Worm (Caenorhabditis elegans) whole organism, early embryonic: ENCODE data around the gene F20D6.10.

Experiments
- B0310.2 ChIP-seq: sonication (generic microtip); optimal IDR thresholded peaks from 2 replicates; lab custom pipeline; 2016; ENCODE audit warnings: mild to moderate bottlenecking, missing genetic modification characterization, missing compliant biosample characterization
- F13C5.2 ChIP-seq: sonication (generic microtip); optimal IDR thresholded peaks from 2 replicates; lab custom pipeline; 2017; ENCODE audit warnings: mild to moderate bottlenecking, missing genetic modification characterization, inconsistent platforms, missing compliant biosample characterization
- aly-1 ChIP-seq: sonication (generic microtip); optimal IDR thresholded peaks from 2 replicates; lab custom pipeline; 2016; ENCODE audit warnings: missing genetic modification characterization, missing compliant biosample characterization
- ama-1 ChIP-seq: fragments of 150-350 bp; optimal IDR thresholded peaks from 2 replicates; lab custom pipeline; 2014
- ceh-13 ChIP-seq: fragments of 200-800 bp; sonication (Bioruptor generic); optimal IDR thresholded peaks from 2 replicates; lab custom pipeline; 2018; ENCODE audit warnings: mild to moderate bottlenecking, missing genetic modification characterization, missing compliant biosample characterization
- ceh-36 ChIP-seq: sonication (generic microtip); optimal IDR thresholded peaks from 2 replicates; lab custom pipeline; 2016; ENCODE audit warnings: missing genetic modification characterization, inconsistent platforms, missing compliant biosample characterization
- ets-7 ChIP-seq: sonication (generic microtip); optimal IDR thresholded peaks from 2 replicates; lab custom pipeline; 2016; ENCODE audit warnings: missing genotype, missing genetic modification characterization, missing compliant biosample characterization
- flt-1 ChIP-seq: fragments of 200-800 bp; sonication (Bioruptor generic); IDR thresholded peaks from 2 replicates; pipeline ENCODE4 v1.3.6; 2022; ENCODE audit warnings: missing genetic modification characterization, missing compliant biosample characterization
- hmbx-1 ChIP-seq: sonication (generic microtip); optimal IDR thresholded peaks from 2 replicates; lab custom pipeline; 2016; ENCODE audit warnings: mild to moderate bottlenecking, missing genetic modification characterization, missing compliant biosample characterization
- hmg-4 ChIP-seq: fragments of 200-800 bp; sonication (Bioruptor generic); optimal IDR thresholded peaks from 2 replicates; lab custom pipeline; 2018; ENCODE audit warnings: mild to moderate bottlenecking, missing genetic modification characterization, missing compliant biosample characterization
- hnd-1 ChIP-seq: sonication (generic microtip); optimal IDR thresholded peaks from 2 replicates; lab custom pipeline; 2016; ENCODE audit warnings: missing genetic modification characterization, missing compliant biosample characterization
- pes-1 ChIP-seq: fragments of 200-800 bp; sonication (Bioruptor generic); IDR thresholded peaks from 2 replicates; pipeline ENCODE4 v1.3.6; 2022; ENCODE audit warnings: missing genetic modification reagents, missing genetic modification characterization, missing compliant biosample characterization
- scrt-1 ChIP-seq: fragments of 200-800 bp; sonication (Bioruptor generic); IDR thresholded peaks from 2 replicates; pipeline ENCODE4 v1.3.6; 2022; ENCODE audit warnings: missing genetic modification characterization, missing compliant biosample characterization
- sea-1 ChIP-seq: fragments of 200-800 bp; sonication (Bioruptor generic); conservative IDR thresholded peaks from 2 replicates; pipeline ENCODE4 v1.3.6; 2022; ENCODE audit warnings: missing genetic modification characterization, missing compliant biosample characterization
- tbx-11 ChIP-seq: fragments of 200-800 bp; sonication (Bioruptor generic); IDR thresholded peaks from 2 replicates; pipeline ENCODE4 v1.3.6; 2022; ENCODE audit warnings: missing genetic modification characterization, missing compliant biosample characterization
- tbx-37 ChIP-seq: fragments of 200-800 bp; sonication (Bioruptor generic); conservative IDR thresholded peaks from 2 replicates; pipeline ENCODE4 v1.3.6; 2022; ENCODE audit warnings: missing genetic modification reagents, missing genetic modification characterization, missing compliant biosample characterization
- tra-4 ChIP-seq: sonication (generic microtip); optimal IDR thresholded peaks from 2 replicates; lab custom pipeline; 2017; ENCODE audit warnings: missing genetic modification characterization, missing compliant biosample characterization

The F20D6.10 gene

DNA sequence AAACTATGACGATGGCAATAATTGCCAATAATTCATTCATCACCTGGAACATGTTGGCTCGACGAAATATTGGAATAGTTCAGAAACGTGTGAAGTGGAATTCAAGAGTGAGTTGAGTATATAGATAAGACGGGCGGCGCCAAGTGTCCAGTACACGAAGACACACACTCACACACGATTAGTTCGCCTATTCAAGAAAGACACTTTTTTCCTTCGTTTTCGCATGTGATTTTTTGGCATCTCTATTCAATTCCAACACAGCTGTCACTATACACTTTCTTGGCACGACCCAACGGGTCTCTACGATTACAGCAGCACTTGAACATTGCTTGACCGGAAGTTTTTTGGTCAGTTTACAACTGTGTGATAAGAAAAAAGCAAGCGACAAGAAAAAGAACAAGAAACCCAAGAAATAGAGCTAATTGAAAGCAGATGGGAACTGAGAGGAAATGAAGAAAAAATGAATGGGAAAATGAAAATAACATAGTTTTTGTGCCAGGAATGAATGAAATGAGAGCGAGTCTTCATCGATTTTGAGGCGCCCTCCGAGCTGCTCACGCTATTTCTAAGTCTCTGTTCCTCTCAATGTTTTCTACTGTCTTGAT is 22.0 kb upstream of the F20D6.10 start, which contains the start of gene K07C11.8:
Gene K07C11.8 (minus strand): TSS at position 224 of the 605 bp plus-strand sequence.
- TF ChIP-seq B0310.2 (no peak), flt-1 (GFP tag; lab: Robert Waterston, UW) (no peak), sea-1 (GFP tag; lab: Robert Waterston, UW) (no peak), ama-1 (no peak), aly-1 (tag; lab: Kevin White, UChicago) (no peak), tbx-11 (GFP tag; lab: Robert Waterston, UW) (no peak)

DNA sequence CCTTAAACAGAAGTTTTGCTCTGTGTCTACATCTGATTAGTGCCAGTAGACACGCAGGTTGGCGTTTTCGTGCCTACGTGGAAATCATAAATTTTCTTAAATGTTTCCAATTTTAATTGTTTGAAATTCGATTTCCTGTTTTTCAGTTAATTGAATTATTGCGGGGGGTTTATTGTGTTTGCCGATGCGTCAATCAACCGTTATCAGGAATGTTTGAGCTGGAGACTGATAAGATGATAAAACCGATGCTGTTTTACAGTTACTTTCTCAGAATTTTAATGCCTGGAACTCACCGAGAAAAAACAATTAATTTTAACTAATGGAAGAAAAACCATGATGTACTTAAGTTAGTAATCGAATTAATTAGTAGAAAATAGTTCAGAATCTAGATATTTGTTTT is 21.4 kb upstream of the F20D6.10 start:
- TF ChIP-seq ceh-13 (no peak), B0310.2 (no peak)

DNA sequence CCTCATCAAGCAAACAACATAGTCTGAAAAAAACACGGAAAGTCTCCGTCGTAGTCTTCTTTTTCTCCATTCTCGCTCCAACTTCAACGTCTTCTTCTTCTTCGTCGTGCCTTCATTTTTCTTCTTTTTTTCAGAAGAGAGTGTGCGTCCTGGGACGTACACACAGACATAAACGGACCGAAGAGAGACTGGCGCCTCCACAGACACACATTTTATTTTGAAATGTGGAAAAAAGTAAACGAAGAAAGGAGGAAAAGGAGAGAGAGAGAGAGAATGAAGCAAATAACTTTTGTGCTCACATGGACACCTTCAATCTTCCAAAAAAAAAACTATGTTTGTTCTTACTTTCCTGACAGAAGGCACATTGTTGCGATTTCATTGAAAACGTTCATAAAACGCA is 19.4 kb upstream of the F20D6.10 start:
- TF ChIP-seq pes-1 (GFP tag; lab: Robert Waterston, UW): no peak
- TF ChIP-seq B0310.2: no peak
- TF ChIP-seq ama-1: no peak
- TF ChIP-seq ets-7: no peak
- no peak for TF ChIP-seq aly-1 (tag; lab: Kevin White, UChicago)

DNA sequence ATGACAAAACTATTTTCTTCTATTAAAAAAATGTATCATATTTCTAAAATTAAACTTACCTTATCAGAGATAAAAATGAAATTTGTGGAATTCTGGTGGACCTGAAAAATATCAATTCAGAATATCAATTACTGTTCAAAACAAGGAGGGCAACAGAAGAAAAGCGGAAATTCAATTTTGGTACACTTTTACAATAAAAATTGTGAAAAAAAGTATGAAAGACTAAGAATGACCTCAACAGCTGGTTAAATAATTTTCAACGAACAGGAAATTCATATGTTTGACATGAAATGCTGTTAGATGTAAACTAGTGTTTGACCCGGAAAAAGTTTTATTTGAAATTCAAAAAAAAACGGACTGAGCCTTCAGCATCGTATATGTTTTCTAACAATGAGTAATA is 18.1 kb upstream of the F20D6.10 start, which contains the start of gene K07C11.7:
Gene K07C11.7 (minus strand): TSS at position 101 of the 400 bp plus-strand sequence.
- no peak for TF ChIP-seq ceh-13

DNA sequence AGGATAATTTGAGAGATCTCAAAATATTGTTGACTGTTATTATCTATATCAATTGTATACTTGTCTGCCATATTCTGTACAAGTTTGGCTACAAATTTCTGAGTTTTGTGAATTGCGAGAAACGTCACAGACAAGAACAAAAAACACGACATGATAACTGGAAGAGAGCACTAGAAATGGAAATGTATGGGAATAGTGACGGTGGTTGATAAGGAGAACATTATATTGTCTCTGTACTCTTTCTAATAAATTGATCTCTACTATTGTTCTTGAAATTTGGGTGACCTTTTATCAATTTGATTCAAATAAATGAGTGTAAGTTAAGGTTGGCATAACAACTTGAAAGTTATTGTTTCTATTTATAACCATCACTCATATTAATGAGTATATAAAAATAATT is 17.1 kb upstream of the F20D6.10 start:
- TF ChIP-seq ceh-13 (no peak), ama-1 (no peak), hmg-4 (GFP tag; lab: Kevin White, UChicago) (no peak), sea-1 (GFP tag; lab: Robert Waterston, UW) (no peak), tra-4 (tag; lab: Kevin White, UChicago) (no peak), flt-1 (GFP tag; lab: Robert Waterston, UW) (no peak), hnd-1 (no peak), tbx-11 (GFP tag; lab: Robert Waterston, UW) (no peak), ets-7 (no peak), aly-1 (tag; lab: Kevin White, UChicago) (no peak), ceh-36 (no peak), hmbx-1 (tag; lab: Kevin White, UChicago) (no peak), F13C5.2 (no peak), pes-1 (GFP tag; lab: Robert Waterston, UW) (no peak), tbx-37 (GFP tag; lab: Robert Waterston, UW) (no peak), B0310.2 (no peak), scrt-1 (GFP tag; lab: Robert Waterston, UW) (no peak)

DNA sequence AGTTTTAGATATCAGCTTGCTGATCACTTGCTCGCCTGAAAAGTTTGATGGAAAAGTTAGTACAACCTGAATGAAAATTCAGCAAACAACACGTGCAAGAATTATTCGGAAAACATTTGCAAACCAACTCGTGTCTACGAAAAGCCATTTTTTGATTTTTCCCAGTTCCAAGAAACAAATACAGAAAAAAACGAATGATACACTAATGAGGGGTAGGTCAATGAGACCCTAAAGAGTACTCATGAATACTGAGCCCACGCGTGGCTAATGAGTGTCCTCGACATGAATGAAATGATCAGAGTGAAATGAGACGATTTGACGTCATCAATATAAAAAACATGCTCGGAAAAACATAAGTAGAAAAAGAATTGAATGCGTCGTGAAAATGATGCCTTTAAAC is 16.3 kb upstream of the F20D6.10 start:
- TF ChIP-seq pes-1 (GFP tag; lab: Robert Waterston, UW) (no peak), F13C5.2 (no peak), scrt-1 (GFP tag; lab: Robert Waterston, UW) (no peak), ceh-13 (no peak)

DNA sequence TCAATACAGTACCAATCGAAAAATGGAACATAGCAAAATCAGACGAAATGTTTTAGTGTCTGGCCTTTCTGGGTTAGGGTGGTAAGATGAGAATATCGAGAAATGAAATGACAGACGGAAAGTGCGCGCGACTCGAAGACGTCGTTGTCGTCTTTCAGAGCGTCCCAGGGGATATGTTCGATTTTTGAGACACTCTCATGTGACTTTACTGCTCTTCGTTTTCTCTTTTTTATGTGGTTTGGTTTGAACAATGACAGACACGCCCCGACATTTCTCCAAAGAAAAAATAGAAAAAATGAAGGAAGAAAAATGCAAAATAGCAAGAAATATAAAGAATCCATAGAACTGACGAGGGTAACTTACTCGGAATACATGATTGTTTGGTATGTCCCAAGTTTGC is 14.8 kb upstream of the F20D6.10 start:
- TF ChIP-seq tbx-37 (GFP tag; lab: Robert Waterston, UW) (no peak), F13C5.2 (no peak), sea-1 (GFP tag; lab: Robert Waterston, UW) (no peak), hnd-1 (no peak), B0310.2 (no peak), ama-1 (no peak), scrt-1 (GFP tag; lab: Robert Waterston, UW) (no peak), ceh-13 (no peak), tra-4 (tag; lab: Kevin White, UChicago) (no peak)

DNA sequence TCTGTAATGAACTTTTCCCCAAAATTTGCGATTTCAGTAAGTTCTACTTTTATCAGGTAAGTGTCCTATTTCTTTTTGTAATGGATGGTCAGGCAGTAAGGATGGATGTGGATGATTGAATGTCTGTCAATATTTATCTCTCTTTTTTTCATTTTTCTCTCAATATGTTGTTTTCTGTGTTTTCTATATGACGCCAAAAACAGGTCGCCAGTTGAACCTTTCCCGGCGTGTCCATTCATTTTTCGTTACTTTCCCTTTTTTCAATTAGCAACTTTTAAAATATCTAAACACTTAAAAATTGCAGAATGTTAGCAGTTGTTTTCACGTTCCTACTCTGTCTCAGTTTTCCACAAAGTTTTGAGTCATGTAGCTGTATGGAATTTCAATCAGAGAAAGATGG is 11.2 kb upstream of the F20D6.10 start, which contains the start of gene timp-1:
Gene timp-1 (plus strand): TSS at position 305 of the 400 bp plus-strand sequence.
- no peak for TF ChIP-seq ama-1
- TF ChIP-seq sea-1 (GFP tag; lab: Robert Waterston, UW): no peak
- TF ChIP-seq F13C5.2: no peak
- TF ChIP-seq hmg-4 (GFP tag; lab: Kevin White, UChicago): no peak
- TF ChIP-seq ceh-36: no peak
- TF ChIP-seq pes-1 (GFP tag; lab: Robert Waterston, UW): no peak

DNA sequence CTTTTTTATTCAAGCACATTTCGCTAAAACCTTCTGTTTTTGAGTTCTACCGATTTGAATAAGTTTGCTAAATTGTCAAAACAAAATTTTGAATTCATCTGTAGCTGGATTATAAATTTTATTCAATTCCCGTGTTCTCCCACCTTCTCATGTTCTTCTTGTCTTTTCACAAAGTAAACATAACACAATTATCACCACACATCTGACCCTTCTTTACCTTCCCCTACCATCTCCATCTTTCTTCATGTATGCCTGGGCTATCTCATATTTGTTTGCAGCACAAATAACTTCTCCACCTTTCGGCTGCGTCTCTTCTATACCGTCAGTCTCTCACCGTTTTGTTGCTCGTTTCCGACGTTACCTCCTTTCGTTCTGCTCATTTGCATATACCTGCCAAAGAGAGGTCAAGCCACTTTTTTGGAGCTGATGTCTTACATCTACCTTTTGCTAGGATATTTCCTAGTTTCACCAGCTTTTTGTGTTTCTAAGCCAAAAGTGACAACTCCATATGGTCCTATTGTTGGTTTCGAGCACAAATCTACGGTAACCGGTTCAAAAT is 7.4 kb upstream of the F20D6.10 start, which contains the start of gene cest-17:
Gene cest-17 (plus strand): TSS at position 248 of the 559 bp plus-strand sequence.
- TF ChIP-seq aly-1 (tag; lab: Kevin White, UChicago) (no peak), sea-1 (GFP tag; lab: Robert Waterston, UW) (no peak), B0310.2 (no peak), flt-1 (GFP tag; lab: Robert Waterston, UW) (no peak), scrt-1 (GFP tag; lab: Robert Waterston, UW) (no peak), ama-1 (no peak), tra-4 (tag; lab: Kevin White, UChicago) (no peak), ets-7 (no peak), ceh-36 (no peak), F13C5.2 (no peak), tbx-37 (GFP tag; lab: Robert Waterston, UW) (no peak), hmg-4 (GFP tag; lab: Kevin White, UChicago) (no peak), hnd-1 (no peak), pes-1 (GFP tag; lab: Robert Waterston, UW) (no peak), ceh-13 (no peak)
